Fruit fly (Drosophila melanogaster): Measurements from ENCODE around the gene pigeon.

Gene pigeon

dm6 chr2L:19158679-19159551, 26.9 kb upstream of the pigeon start (continued):
- TF ChIP-seq Dad (GFP tag; optimal IDR thresholded peaks at IDR 0.05) (no peak), tgo (GFP tag; IDR thresholded peaks at IDR 0.05) (no peak), Sin3A (optimal IDR thresholded peaks at IDR 0.05) (no peak), Tbp (GFP tag; optimal IDR thresholded peaks at IDR 0.05) (no peak), lmd (GFP tag; IDR thresholded peaks at IDR 0.05) (no peak), dimm (GFP tag; IDR thresholded peaks at IDR 0.05) (no peak), Myb (GFP tag; optimal IDR thresholded peaks at IDR 0.05) (peak; percentile 7), Nf-YB (GFP tag; optimal IDR thresholded peaks at IDR 0.05) (no peak), CG3838 (GFP tag; optimal IDR thresholded peaks at IDR 0.05) (peak; percentile 55), pros (GFP tag; optimal IDR thresholded peaks at IDR 0.05) (no peak), lab (GFP tag; optimal IDR thresholded peaks at IDR 0.05) (peak; percentile 57), sens (GFP tag) (peak; percentile 94), aop (GFP tag; IDR thresholded peaks at IDR 0.05) (0 out of 2 replicates have a peak, but pooled peaks have one; percentile 19), CG31388 (GFP tag; optimal IDR thresholded peaks at IDR 0.05) (no peak), CoRest (tag; optimal IDR thresholded peaks at IDR 0.05) (peak; percentile 2), Doc3 (GFP tag; IDR thresholded peaks at IDR 0.05; ENCODE audit: partially characterized antibody) (no peak), Doc2 (GFP tag; IDR thresholded peaks at IDR 0.05) (no peak), gsb-n (tag; optimal IDR thresholded peaks at IDR 0.05) (no peak), CG11723 (GFP tag; optimal IDR thresholded peaks at IDR 0.05) (peak; percentile 47), CG10565 (GFP tag; optimal IDR thresholded peaks at IDR 0.05) (no peak), Hmx (GFP tag; optimal IDR thresholded peaks at IDR 0.05) (no peak), ewg (GFP tag; optimal IDR thresholded peaks at IDR 0.05) (peak; percentile 10), sob (GFP tag; IDR thresholded peaks at IDR 0.05) (peak; percentile 57), gem (tag; optimal IDR thresholded peaks at IDR 0.05) (peak; percentile 56), CG18599 (GFP tag; optimal IDR thresholded peaks at IDR 0.05) (peak; percentile 16), CG12299 (tag; optimal IDR thresholded peaks at IDR 0.05) (peak; percentile 7), CG33557 (GFP tag; optimal IDR thresholded peaks at IDR 0.05) (peak; percentile 46), CG42726 (GFP tag; IDR thresholded peaks at IDR 0.05; ENCODE audit: partially characterized antibody) (no peak), pho (GFP tag; optimal IDR thresholded peaks at IDR 0.05) (peak; percentile 0), jing (GFP tag; optimal IDR thresholded peaks at IDR 0.05) (no peak), sim (GFP tag; IDR thresholded peaks at IDR 0.05) (no peak), CTCF (GFP tag; optimal IDR thresholded peaks at IDR 0.05) (no peak), sqz (GFP tag; optimal IDR thresholded peaks at IDR 0.05) (no peak), repo (GFP tag; optimal IDR thresholded peaks at IDR 0.05) (no peak), sima (GFP tag; optimal IDR thresholded peaks at IDR 0.05) (no peak), abd-A (tag; optimal IDR thresholded peaks at IDR 0.05) (no peak), CG14860 (GFP tag; IDR thresholded peaks at IDR 0.05; ENCODE audit: partially characterized antibody) (no peak), CG7556 (GFP tag; optimal IDR thresholded peaks at IDR 0.05) (peak; percentile 32), kay (GFP tag; optimal IDR thresholded peaks at IDR 0.05) (no peak), CG17186 (GFP tag; optimal IDR thresholded peaks at IDR 0.05) (no peak), CG10654 (GFP tag; optimal IDR thresholded peaks at IDR 0.05) (peak; percentile 34), Mrtf (GFP tag; IDR thresholded peaks at IDR 0.05) (no peak), lilli (GFP tag; optimal IDR thresholded peaks at IDR 0.05) (peak; percentile 53), CG2120 (GFP tag; optimal IDR thresholded peaks at IDR 0.05) (peak; percentile 61), CrebB (tag; optimal IDR thresholded peaks at IDR 0.05) (no peak), Dbx (GFP tag; IDR thresholded peaks at IDR 0.05) (peak; percentile 10; the same call in 1 of the 3 replicates), gce (GFP tag; IDR thresholded peaks at IDR 0.05) (no peak), ap (GFP tag; IDR thresholded peaks at IDR 0.05) (0 out of 2 replicates have a peak, but pooled peaks have one; percentile 10), CG9727 (GFP tag; optimal IDR thresholded peaks at IDR 0.05) (peak; percentile 42), CG2875 (GFP tag; optimal IDR thresholded peaks at IDR 0.05) (peak; percentile 34), toy (GFP tag; IDR thresholded peaks at IDR 0.05) (no peak)
